Worm (Caenorhabditis elegans) whole organism, late embryonic: ENCODE results near the gene sod-3.

Experiments
- ceh-22 ChIP-seq: sonication (generic microtip); optimal IDR thresholded peaks from 2 replicates; lab custom pipeline; 2017; ENCODE audit warnings: missing biosample characterization, missing genetic modification characterization
- pqm-1 ChIP-seq: sonication (generic microtip); optimal IDR thresholded peaks from 2 replicates; lab custom pipeline; 2016; ENCODE audit warnings: missing genetic modification characterization, missing compliant biosample characterization

ce11 chrX:17054121-17054520 is 38.4 kb upstream of the sod-3 start:
- TF ChIP-seq ceh-22 (tag; lab: Kevin White, UChicago) (no peak), pqm-1 (no peak)
